Fruit fly (Drosophila melanogaster) whole organism, embryonic: ENCODE results near the gene CG31176.

Source experiments
- CG43689 ChIP-seq: fragments of 200-800 bp; sonication (Bioruptor generic); IDR thresholded peaks from 2 replicates; pipeline ENCODE4 v1.3.6; 2022; ENCODE audit warnings: missing biosample characterization, missing genetic modification characterization
- CG6654 ChIP-seq: fragments of 200-800 bp; sonication (Bioruptor generic); optimal IDR thresholded peaks from 2 replicates; lab custom pipeline; 2017; ENCODE audit warnings: missing biosample characterization, mild to moderate bottlenecking, missing genetic modification characterization
- Sry-δ ChIP-seq: fragments of 200-800 bp; sonication (Bioruptor generic); optimal IDR thresholded peaks from 2 replicates; lab custom pipeline; 2016; ENCODE audit warnings: missing biosample characterization, missing genetic modification characterization
- dimm ChIP-seq: fragments of 200-800 bp; sonication (Bioruptor generic); IDR thresholded peaks from 2 replicates; pipeline ENCODE4 v1.3.6; 2022; ENCODE audit warnings: missing biosample characterization, missing genetic modification characterization

dm6 chr3R:21657489-21658018 lies 61.9 kb downstream of the CG31176 start:
- TF ChIP-seq CG43689 (GFP tag; lab: Robert Waterston, UW), result no peak
- TF ChIP-seq dimm (GFP tag; lab: Robert Waterston, UW), result no peak
- no peak for TF ChIP-seq CG6654
- peak; percentile 9 for TF ChIP-seq Sry-δ
